Worm (Caenorhabditis elegans): Measurements from ENCODE around the gene nlp-101.

The nlp-101 gene

ce11 chrX:7798248-7799020 lies 40.2 kb upstream of the nlp-101 start, which contains the start of gene adm-4:
Gene adm-4, minus strand, starts transcription at chrX:7798298.
- TF ChIP-seq ces-1 (GFP tag; optimal IDR thresholded peaks at IDR 0.05) (peak; percentile 17), pha-4 (tag; optimal IDR thresholded peaks at IDR 0.05) (no peak)

- no peak for TF ChIP-seq drap-1 (GFP tag; optimal IDR thresholded peaks at IDR 0.05)
- no peak for TF ChIP-seq sptf-1 (tag; optimal IDR thresholded peaks at IDR 0.05)
- TF ChIP-seq unc-39 (tag; optimal IDR thresholded peaks at IDR 0.05) = no peak
- no peak for TF ChIP-seq pha-4 (tag; optimal IDR thresholded peaks at IDR 0.05)
These were observed 39.0 kb upstream of the nlp-101 start, which contains the start of gene gpx-7 for ce11 chrX:7799680-7800079. Gene gpx-7, minus strand, starts transcription at chrX:7799780.

ce11 chrX:7800370-7800769 lies 38.3 kb upstream of the nlp-101 start:
- TF ChIP-seq cnd-1 (tag; optimal IDR thresholded peaks at IDR 0.05) (no peak), nhr-12 (tag; optimal IDR thresholded peaks at IDR 0.05) (no peak), ceh-39 (tag; optimal IDR thresholded peaks at IDR 0.05) (no peak), snpc-4 (tag; optimal IDR thresholded peaks at IDR 0.05) (no peak), lin-32 (GFP tag; optimal IDR thresholded peaks at IDR 0.05) (no peak)

- TF ChIP-seq blmp-1 (tag; optimal IDR thresholded peaks at IDR 0.05) = no peak
- TF ChIP-seq elt-3 (tag; optimal IDR thresholded peaks at IDR 0.05) = no peak
- no peak for TF ChIP-seq mab-5 (tag; optimal IDR thresholded peaks at IDR 0.05)
- TF ChIP-seq tbx-8 (GFP tag; optimal IDR thresholded peaks at IDR 0.05) = no peak
- TF ChIP-seq ceh-39 (tag; optimal IDR thresholded peaks at IDR 0.05) = no peak
- TF ChIP-seq ces-1 (GFP tag; optimal IDR thresholded peaks at IDR 0.05) = no peak
- TF ChIP-seq bed-3 (GFP tag; optimal IDR thresholded peaks at IDR 0.05) = no peak
- TF ChIP-seq nhr-12 (tag; optimal IDR thresholded peaks at IDR 0.05) = no peak
- no peak for TF ChIP-seq sptf-1 (tag; optimal IDR thresholded peaks at IDR 0.05)
- TF ChIP-seq ceh-43 (GFP tag; optimal IDR thresholded peaks at IDR 0.05) = no peak
- TF ChIP-seq pha-4 (tag; optimal IDR thresholded peaks at IDR 0.05) = no peak
- no peak for TF ChIP-seq M03D4.4 (tag; optimal IDR thresholded peaks at IDR 0.05)
- TF ChIP-seq drap-1 (GFP tag; optimal IDR thresholded peaks at IDR 0.05) = no peak
- TF ChIP-seq zip-8 (tag; optimal IDR thresholded peaks at IDR 0.05) = no peak
These were observed 30.3 kb upstream of the nlp-101 start for ce11 chrX:7808388-7808787.

- peak; percentile 81 for TF ChIP-seq cnd-1 (tag; optimal IDR thresholded peaks at IDR 0.05)
- peak; percentile 58 for TF ChIP-seq M03D4.4 (tag; optimal IDR thresholded peaks at IDR 0.05)
- TF ChIP-seq blmp-1 (tag; optimal IDR thresholded peaks at IDR 0.05) = no peak
- peak; percentile 60 for TF ChIP-seq lin-32 (GFP tag; optimal IDR thresholded peaks at IDR 0.05)
- TF ChIP-seq lin-13 (tag; optimal IDR thresholded peaks at IDR 0.05) = peak; percentile 69
- peak; percentile 47 for TF ChIP-seq lsy-2 (tag; optimal IDR thresholded peaks at IDR 0.05)
- TF ChIP-seq drap-1 (GFP tag; optimal IDR thresholded peaks at IDR 0.05) = peak; percentile 42
- peak; percentile 64 for TF ChIP-seq hlh-1 (tag; optimal IDR thresholded peaks at IDR 0.05)
- no peak for TF ChIP-seq snpc-4 (tag; optimal IDR thresholded peaks at IDR 0.05)
- TF ChIP-seq sem-2 (GFP tag; optimal IDR thresholded peaks at IDR 0.05) = no peak
- no peak for TF ChIP-seq ham-2 (GFP tag; optimal IDR thresholded peaks at IDR 0.05)
- peak; percentile 29 for TF ChIP-seq sptf-1 (tag; optimal IDR thresholded peaks at IDR 0.05)
- peak; percentile 46 for TF ChIP-seq unc-120 (tag; optimal IDR thresholded peaks at IDR 0.05; ENCODE audit: poor library complexity, severe bottlenecking)
- no peak for TF ChIP-seq unc-62 (GFP tag; optimal IDR thresholded peaks at IDR 0.05)
- TF ChIP-seq ces-1 (GFP tag; optimal IDR thresholded peaks at IDR 0.05) = peak; percentile 66
- peak; percentile 56 for TF ChIP-seq ceh-43 (GFP tag; optimal IDR thresholded peaks at IDR 0.05)
- peak; percentile 68 for TF ChIP-seq mep-1 (tag; optimal IDR thresholded peaks at IDR 0.05)
- no peak for TF ChIP-seq elt-3 (tag; optimal IDR thresholded peaks at IDR 0.05)
- TF ChIP-seq mab-5 (tag; optimal IDR thresholded peaks at IDR 0.05) = no peak
- TF ChIP-seq mls-2 (tag; optimal IDR thresholded peaks at IDR 0.05) = peak; percentile 24
- TF ChIP-seq ztf-11 (tag; optimal IDR thresholded peaks at IDR 0.05) = no peak
- TF ChIP-seq nhr-2 (tag; optimal IDR thresholded peaks at IDR 0.05) = no peak
- no peak for TF ChIP-seq nhr-237 (tag; optimal IDR thresholded peaks at IDR 0.05)
- TF ChIP-seq ceh-83 (GFP tag; optimal IDR thresholded peaks at IDR 0.05) = no peak
- TF ChIP-seq nhr-76 (tag; optimal IDR thresholded peaks at IDR 0.05) = no peak
- peak; percentile 38 for TF ChIP-seq ceh-39 (tag; optimal IDR thresholded peaks at IDR 0.05)
- peak; percentile 89 for TF ChIP-seq pha-4 (tag; optimal IDR thresholded peaks at IDR 0.05)
- no peak for TF ChIP-seq unc-39 (tag; optimal IDR thresholded peaks at IDR 0.05)
These were observed 29.1 kb upstream of the nlp-101 start for ce11 chrX:7809352-7810196.
